Fruit fly (Drosophila melanogaster): ENCODE results near the gene CG14907.

CG14907 gene

dm6 chr3R:16655494-16656493, 3.7 kb upstream of the CG14907 start, which contains the start of gene modSP (continued):
- TF ChIP-seq cg (GFP tag; optimal IDR thresholded peaks at IDR 0.05), result no peak
- 0 out of 2 replicates have a peak, but pooled peaks have one; percentile 52 for TF ChIP-seq CG31441 (GFP tag; IDR thresholded peaks at IDR 0.05)
- peak; percentile 26 for TF ChIP-seq unpg (GFP tag; optimal IDR thresholded peaks at IDR 0.05)
- no peak for TF ChIP-seq CG2202 (tag; optimal IDR thresholded peaks at IDR 0.05)
- TF ChIP-seq MBD-R2 (GFP tag; IDR thresholded peaks at IDR 0.05), result 0 out of 2 replicates have a peak, but pooled peaks have one; percentile 23
- TF ChIP-seq CG32767 (GFP tag; IDR thresholded peaks at IDR 0.05), result no peak
- TF ChIP-seq Ssrp (tag; optimal IDR thresholded peaks at IDR 0.05), result no peak
- peak; percentile 52 for TF ChIP-seq HLH54F (GFP tag; optimal IDR thresholded peaks at IDR 0.05)
- peak; percentile 50 for TF ChIP-seq CG12391 (tag; optimal IDR thresholded peaks at IDR 0.05)
- TF ChIP-seq salm (tag; optimal IDR thresholded peaks at IDR 0.05), result no peak
- no peak for TF ChIP-seq Nf-YC (tag; optimal IDR thresholded peaks at IDR 0.05)
- TF ChIP-seq Bteb2 (GFP tag; optimal IDR thresholded peaks at IDR 0.05), result peak; percentile 9
- no peak for TF ChIP-seq fd64A (GFP tag; optimal IDR thresholded peaks at IDR 0.05)
- peak; percentile 7 for TF ChIP-seq Abd-B (GFP tag; optimal IDR thresholded peaks at IDR 0.05)
- no peak for TF ChIP-seq CG1602 (GFP tag; optimal IDR thresholded peaks at IDR 0.05)
- TF ChIP-seq CG9797 (GFP tag; optimal IDR thresholded peaks at IDR 0.05), result no peak
- no peak for TF ChIP-seq Xrp1 (GFP tag; IDR thresholded peaks at IDR 0.05)
- TF ChIP-seq zfh2 (GFP tag; optimal IDR thresholded peaks at IDR 0.05), result peak; percentile 25
- no peak for TF ChIP-seq sens-2 (GFP tag; IDR thresholded peaks at IDR 0.05)
- TF ChIP-seq ac (GFP tag; optimal IDR thresholded peaks at IDR 0.05), result no peak
- no peak for TF ChIP-seq cwo (GFP tag; optimal IDR thresholded peaks at IDR 0.05)
- TF ChIP-seq Optix (GFP tag; IDR thresholded peaks at IDR 0.05), result peak; percentile 28; the same call in 1 of the 3 replicates
- TF ChIP-seq Aef1 (GFP tag; IDR thresholded peaks at IDR 0.05), result no peak
- no peak for TF ChIP-seq CG10565 (GFP tag; optimal IDR thresholded peaks at IDR 0.05)
- TF ChIP-seq mam (GFP tag; optimal IDR thresholded peaks at IDR 0.05), result peak; percentile 66
- no peak for TF ChIP-seq NC2α (GFP tag; optimal IDR thresholded peaks at IDR 0.05)
- TF ChIP-seq emc (GFP tag; optimal IDR thresholded peaks at IDR 0.05), result no peak
- TF ChIP-seq pita (GFP tag; optimal IDR thresholded peaks at IDR 0.05), result peak; percentile 83
- TF ChIP-seq lab (GFP tag; optimal IDR thresholded peaks at IDR 0.05), result peak; percentile 56
- TF ChIP-seq vnd (GFP tag; IDR thresholded peaks at IDR 0.05; ENCODE audit: partially characterized antibody), result peak; percentile 62
- TF ChIP-seq gro (GFP tag; optimal IDR thresholded peaks at IDR 0.05), result no peak
- peak; percentile 54 for TF ChIP-seq Dref (GFP tag; IDR thresholded peaks at IDR 0.05)
- peak; percentile 37 for TF ChIP-seq knrl (GFP tag; IDR thresholded peaks at IDR 0.05; ENCODE audit: partially characterized antibody)
- TF ChIP-seq sqz (GFP tag; optimal IDR thresholded peaks at IDR 0.05), result no peak
- no peak for TF ChIP-seq NK7.1 (GFP tag; optimal IDR thresholded peaks at IDR 0.05)
- TF ChIP-seq slbo (GFP tag; IDR thresholded peaks at IDR 0.05), result peak; percentile 73
- TF ChIP-seq CG11093 (GFP tag; IDR thresholded peaks at IDR 0.05), result no peak
- no peak for TF ChIP-seq CG15269 (tag; optimal IDR thresholded peaks at IDR 0.05)
- no peak for TF ChIP-seq Dfd (GFP tag; optimal IDR thresholded peaks at IDR 0.05)
- TF ChIP-seq CG9932 (GFP tag; IDR thresholded peaks at IDR 0.05), result peak; percentile 57
- no peak for TF ChIP-seq Bdp1 (GFP tag; optimal IDR thresholded peaks at IDR 0.05)
- TF ChIP-seq cad (GFP tag; optimal IDR thresholded peaks at IDR 0.05), result no peak
- no peak for TF ChIP-seq nau (GFP tag; optimal IDR thresholded peaks at IDR 0.05)
- TF ChIP-seq vvl (GFP tag; IDR thresholded peaks at IDR 0.05), result peak; percentile 61
- no peak for TF ChIP-seq otp (GFP tag; IDR thresholded peaks at IDR 0.05)
- TF ChIP-seq Awh (GFP tag; IDR thresholded peaks at IDR 0.05), result 0 out of 2 replicates have a peak, but pooled peaks have one; percentile 13
- no peak for TF ChIP-seq pfk (GFP tag; optimal IDR thresholded peaks at IDR 0.05)
- no peak for TF ChIP-seq pho (GFP tag; optimal IDR thresholded peaks at IDR 0.05)
- TF ChIP-seq CG12659 (GFP tag; optimal IDR thresholded peaks at IDR 0.05), result peak; percentile 48

All from whole organism, embryonic.